In the genomic region with DNA sequence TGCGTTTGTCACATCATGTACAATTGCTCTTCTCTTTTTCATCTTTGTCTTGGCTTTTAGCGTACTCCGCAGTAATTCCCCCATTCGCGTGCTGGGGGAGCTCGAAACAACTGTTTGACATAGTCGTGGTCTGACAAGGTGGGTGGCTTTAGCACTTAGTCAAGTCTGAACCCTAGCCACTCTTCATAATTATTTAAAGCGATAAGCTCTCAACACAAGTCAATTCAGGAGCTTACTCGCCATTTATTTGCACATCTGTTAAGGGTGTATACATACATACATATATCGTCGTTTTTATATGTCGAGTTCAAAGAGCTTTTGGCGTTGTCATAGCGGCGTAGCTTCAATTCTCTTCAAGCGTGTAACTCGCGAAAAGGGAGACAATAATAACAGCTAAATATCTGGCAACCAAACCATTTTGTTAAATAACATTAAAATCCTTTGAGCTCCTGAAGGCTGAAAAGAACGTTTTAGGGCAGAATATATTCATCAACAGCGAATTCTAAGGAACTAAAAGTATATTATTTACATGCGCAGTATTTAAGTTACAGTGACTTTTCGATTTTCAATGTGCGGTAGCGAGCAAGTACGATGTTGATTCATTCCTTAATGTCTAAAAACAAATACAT, we compare ENCODE assay signal across 5 fruit fly cellular contexts.
TF ChIP-seq lines count a peak whose summit lies in the region.

No protein-coding gene starts in this region.

- TF ChIP-seq CTCF in whole organism, embryonic (GFP tag; optimal IDR thresholded peaks at IDR 0.05; lab: Kevin White, UChicago) = no peak

TF ChIP-seq in whole organism, adult, 20 proteins besides CTCF, POLR2A, EP300 and RAD21:
- TF ChIP-seq tj (GFP tag; optimal IDR thresholded peaks at IDR 0.05; lab: Kevin White, UChicago) (peak; percentile 5), bab1 (GFP tag; optimal IDR thresholded peaks at IDR 0.05; lab: Kevin White, UChicago) (no peak), cic (GFP tag; optimal IDR thresholded peaks at IDR 0.05; lab: Kevin White, UChicago) (peak; percentile 43), CG12768 (GFP tag; optimal IDR thresholded peaks at IDR 0.05; lab: Kevin White, UChicago) (no peak), pad (GFP tag; optimal IDR thresholded peaks at IDR 0.05; lab: Kevin White, UChicago) (peak; percentile 94), CG11617 (GFP tag; optimal IDR thresholded peaks at IDR 0.05; lab: Kevin White, UChicago) (no peak), kay (GFP tag; lab: Kevin White, UChicago; ENCODE audit: borderline replicate concordance) (peak; percentile 88), cnc (optimal IDR thresholded peaks at IDR 0.05; lab: Kevin White, UChicago) (peak in 1 of 2 experiments; percentile 55), CG1620 (GFP tag; optimal IDR thresholded peaks at IDR 0.05; lab: Kevin White, UChicago) (peak; percentile 19)

TF ChIP-seq in whole organism, embryonic, 481 proteins besides CTCF, POLR2A, EP300 and RAD21 (continues in another document):
- TF ChIP-seq H2.0 (GFP tag; IDR thresholded peaks at IDR 0.05; lab: Robert Waterston, UW) = no peak
- peak; percentile 11 for TF ChIP-seq CG13296 (GFP tag; optimal IDR thresholded peaks at IDR 0.05; lab: Kevin White, UChicago)
- no peak for TF ChIP-seq onecut (GFP tag; IDR thresholded peaks at IDR 0.05; lab: Robert Waterston, UW)
- TF ChIP-seq CG7745 (tag; optimal IDR thresholded peaks at IDR 0.05; lab: Kevin White, UChicago) = no peak
- no peak for TF ChIP-seq tin (GFP tag; optimal IDR thresholded peaks at IDR 0.05; lab: Kevin White, UChicago)
- no peak for TF ChIP-seq cad (GFP tag; optimal IDR thresholded peaks at IDR 0.05; lab: Kevin White, UChicago)
- no peak for TF ChIP-seq CG15601 (tag; optimal IDR thresholded peaks at IDR 0.05; lab: Kevin White, UChicago)
- TF ChIP-seq Doc3 (GFP tag; IDR thresholded peaks at IDR 0.05; lab: Robert Waterston, UW; ENCODE audit: partially characterized antibody) = no peak
- TF ChIP-seq CG12744 (GFP tag; optimal IDR thresholded peaks at IDR 0.05; lab: Kevin White, UChicago) = no peak
- TF ChIP-seq CoRest (tag; optimal IDR thresholded peaks at IDR 0.05; lab: Kevin White, UChicago) = no peak
- no peak for TF ChIP-seq en (GFP tag; optimal IDR thresholded peaks at IDR 0.05; lab: Kevin White, UChicago)
- no peak for TF ChIP-seq CG7556 (GFP tag; optimal IDR thresholded peaks at IDR 0.05; lab: Kevin White, UChicago)
- TF ChIP-seq pfk (GFP tag; optimal IDR thresholded peaks at IDR 0.05; lab: Kevin White, UChicago) = no peak
- no peak for TF ChIP-seq lilli (GFP tag; optimal IDR thresholded peaks at IDR 0.05; lab: Kevin White, UChicago)
- TF ChIP-seq dan (GFP tag; IDR thresholded peaks at IDR 0.05; lab: Robert Waterston, UW) = no peak
- no peak for TF ChIP-seq Fer3 (tag; optimal IDR thresholded peaks at IDR 0.05; lab: Kevin White, UChicago)
- no peak for TF ChIP-seq CrebB (tag; optimal IDR thresholded peaks at IDR 0.05; lab: Kevin White, UChicago)
- peak in 1 of 2 experiments; percentile 54 for TF ChIP-seq crp (GFP tag; optimal IDR thresholded peaks at IDR 0.05; lab: Kevin White, UChicago)
- TF ChIP-seq CG5953 (GFP tag; IDR thresholded peaks at IDR 0.05; lab: Robert Waterston, UW) = no peak
- no peak for TF ChIP-seq ci (GFP tag; IDR thresholded peaks at IDR 0.05; lab: Robert Waterston, UW)

TF ChIP-seq in whole organism, prepupa, 60 proteins besides CTCF, POLR2A, EP300 and RAD21:
- TF ChIP-seq Blimp-1 (GFP tag; optimal IDR thresholded peaks at IDR 0.05; lab: Kevin White, UChicago) (no peak), fkh (GFP tag; optimal IDR thresholded peaks at IDR 0.05; lab: Kevin White, UChicago) (peak; percentile 58), CG3032 (tag; optimal IDR thresholded peaks at IDR 0.05; lab: Kevin White, UChicago) (no peak), Eip78C (GFP tag; lab: Kevin White, UChicago) (peak; percentile 79), ss (GFP tag; optimal IDR thresholded peaks at IDR 0.05; lab: Kevin White, UChicago) (peak in 1 of 2 experiments; percentile 18), CG6276 (GFP tag; optimal IDR thresholded peaks at IDR 0.05; lab: Kevin White, UChicago) (no peak), CG6808 (GFP tag; optimal IDR thresholded peaks at IDR 0.05; lab: Kevin White, UChicago) (peak; percentile 12), svp (GFP tag; lab: Kevin White, UChicago) (peak; percentile 79)
TF ChIP-seq in whole organism, prepupa: peak in this region for 5.

TF ChIP-seq in whole organism, pupa, 21 proteins besides CTCF, POLR2A, EP300 and RAD21:
- TF ChIP-seq EcR (GFP tag; optimal IDR thresholded peaks at IDR 0.05; lab: Kevin White, UChicago) (peak; percentile 31), CG8301 (tag; optimal IDR thresholded peaks at IDR 0.05; lab: Kevin White, UChicago) (no peak)

TF ChIP-seq in whole organism, wandering third instar larva, 38 proteins besides CTCF, POLR2A, EP300 and RAD21:
- TF ChIP-seq sv (GFP tag; optimal IDR thresholded peaks at IDR 0.05; lab: Kevin White, UChicago) = no peak
- TF ChIP-seq HLH106 (tag; optimal IDR thresholded peaks at IDR 0.05; lab: Kevin White, UChicago) = no peak
- no peak for TF ChIP-seq N (GFP tag; optimal IDR thresholded peaks at IDR 0.05; lab: Kevin White, UChicago)
- TF ChIP-seq pan (optimal IDR thresholded peaks at IDR 0.05; lab: Kevin White, UChicago) = no peak
- no peak for TF ChIP-seq Mio (GFP tag; optimal IDR thresholded peaks at IDR 0.05; lab: Kevin White, UChicago)
- no peak for TF ChIP-seq Abd-B (GFP tag; optimal IDR thresholded peaks at IDR 0.05; lab: Kevin White, UChicago)
- no peak for TF ChIP-seq dsf (GFP tag; optimal IDR thresholded peaks at IDR 0.05; lab: Kevin White, UChicago; ENCODE audit: borderline replicate concordance)
- TF ChIP-seq br (GFP tag; optimal IDR thresholded peaks at IDR 0.05; lab: Kevin White, UChicago) = no peak
- TF ChIP-seq dmrt93B (GFP tag; optimal IDR thresholded peaks at IDR 0.05; lab: Kevin White, UChicago) = no peak
- no peak for TF ChIP-seq fru (GFP tag; optimal IDR thresholded peaks at IDR 0.05; lab: Kevin White, UChicago)
- no peak for TF ChIP-seq usp (GFP tag; optimal IDR thresholded peaks at IDR 0.05; lab: Kevin White, UChicago)
- TF ChIP-seq Dfd (GFP tag; optimal IDR thresholded peaks at IDR 0.05; lab: Kevin White, UChicago) = no peak
- TF ChIP-seq Rel (GFP tag; optimal IDR thresholded peaks at IDR 0.05; lab: Kevin White, UChicago) = peak; percentile 55
- TF ChIP-seq Rel (tag; optimal IDR thresholded peaks at IDR 0.05; lab: Kevin White, UChicago) = peak; percentile 81
- no peak for TF ChIP-seq Jra (GFP tag; optimal IDR thresholded peaks at IDR 0.05; lab: Kevin White, UChicago)
- no peak for TF ChIP-seq jim (GFP tag; optimal IDR thresholded peaks at IDR 0.05; lab: Kevin White, UChicago)
- TF ChIP-seq ey (GFP tag; optimal IDR thresholded peaks at IDR 0.05; lab: Kevin White, UChicago) = no peak
- no peak for TF ChIP-seq CrebA (GFP tag; optimal IDR thresholded peaks at IDR 0.05; lab: Kevin White, UChicago; ENCODE audit: borderline replicate concordance)
- TF ChIP-seq Hnf4 (GFP tag; optimal IDR thresholded peaks at IDR 0.05; lab: Kevin White, UChicago) = peak; percentile 4
